Worm (Caenorhabditis elegans): ENCODE measurements around the gene famh-161.

DNA sequence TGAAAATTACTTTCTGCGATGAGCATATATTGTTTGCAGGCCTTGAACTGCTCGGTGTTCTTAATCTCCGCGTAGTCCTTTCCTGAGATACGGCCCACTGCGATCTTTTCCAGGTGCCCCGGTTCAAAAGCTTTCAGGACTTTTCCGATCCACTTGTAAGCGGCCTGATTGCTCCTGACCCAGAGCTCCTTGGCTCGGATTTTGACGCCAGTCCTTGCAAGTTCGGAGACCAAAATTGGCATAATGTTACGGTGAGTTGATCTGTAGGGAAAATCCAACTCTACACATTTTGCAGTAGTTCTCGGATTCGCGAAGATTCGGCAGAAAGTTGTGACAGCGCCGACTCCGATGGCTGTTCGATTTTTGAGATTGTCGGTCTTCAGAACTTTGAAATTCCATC is 17.0 kb downstream of the famh-161 start:
- no peak for TF ChIP-seq dao-5 (tag; optimal IDR thresholded peaks at IDR 0.05)
- TF ChIP-seq him-1 (tag; optimal IDR thresholded peaks at IDR 0.05), result no peak
- TF ChIP-seq W03F9.2 (tag; optimal IDR thresholded peaks at IDR 0.05), result no peak
